Worm (Caenorhabditis elegans): ENCODE measurements around the gene C49C3.8.

- TF ChIP-seq swsn-7 (tag; optimal IDR thresholded peaks at IDR 0.05) (no peak), tlp-1 (tag; optimal IDR thresholded peaks at IDR 0.05) (no peak)
Measured at ce11 chrIV:17376127-17376526, 41.1 kb downstream of the C49C3.8 start, which contains the start of gene haf-1.
